Fruit fly (Drosophila melanogaster) whole organism, embryonic: Measurements from ENCODE around the gene CG5892.
A peak's percentile ranks its signal among the peaks of the same experiment; 100 is the strongest.

ENCODE experiments used
- Atf6 ChIP-seq: fragments of 200-800 bp; sonication (Bioruptor generic); IDR thresholded peaks from 2 replicates; pipeline ENCODE4 v1.3.6; 2022; ENCODE audit warnings: missing biosample characterization, missing genetic modification characterization
- CG10147 ChIP-seq: fragments of 200-800 bp; sonication (Bioruptor generic); optimal IDR thresholded peaks from 2 replicates; lab custom pipeline; 2019; ENCODE audit warnings: missing biosample characterization, mild to moderate bottlenecking, missing genetic modification characterization, moderate library complexity
- CG10654 ChIP-seq: fragments of 200-800 bp; sonication (Bioruptor generic); optimal IDR thresholded peaks from 2 replicates; lab custom pipeline; 2016; ENCODE audit warnings: missing biosample characterization, missing genetic modification characterization
- CG13894 ChIP-seq: fragments of 200-800 bp; sonication (Bioruptor generic); optimal IDR thresholded peaks from 3 replicates; lab custom pipeline; 2018; ENCODE audit warnings: missing biosample characterization, mild to moderate bottlenecking, missing genetic modification characterization, moderate library complexity
- CG15011 ChIP-seq: fragments of 200-800 bp; sonication (Bioruptor generic); optimal IDR thresholded peaks from 3 replicates; lab custom pipeline; 2018; ENCODE audit warnings: missing biosample characterization, mild to moderate bottlenecking, missing genetic modification characterization
- CG16779 ChIP-seq: fragments of 200-800 bp; sonication (Bioruptor generic); IDR thresholded peaks from 2 replicates; pipeline ENCODE4 v1.3.6; 2022; ENCODE audit warnings: missing biosample characterization, missing genetic modification characterization
- CG2889 ChIP-seq: fragments of 200-800 bp; sonication (Bioruptor generic); IDR thresholded peaks from 3 replicates; pipeline ENCODE4 v1.3.6; 2022; ENCODE audit warnings: missing biosample characterization, missing genetic modification characterization
- CG30431 ChIP-seq: fragments of 200-800 bp; sonication (Bioruptor generic); optimal IDR thresholded peaks from 2 replicates; lab custom pipeline; 2017; ENCODE audit warnings: missing biosample characterization, missing genetic modification characterization
- CG32767 ChIP-seq: fragments of 200-800 bp; sonication (Bioruptor generic); IDR thresholded peaks from 2 replicates; pipeline ENCODE4 v1.3.6; 2022; ENCODE audit warnings: missing biosample characterization, missing genetic modification characterization
- CG34376 ChIP-seq: fragments of 200-800 bp; sonication (Bioruptor generic); optimal IDR thresholded peaks from 2 replicates; lab custom pipeline; 2018; ENCODE audit warnings: missing biosample characterization, mild to moderate bottlenecking, missing genetic modification characterization
- CG4617 ChIP-seq: fragments of 200-800 bp; sonication (Bioruptor generic); optimal IDR thresholded peaks from 3 replicates; lab custom pipeline; 2016; ENCODE audit warnings: missing biosample characterization, missing genetic modification characterization, borderline replicate concordance
- CG4707 ChIP-seq: fragments of 200-800 bp; sonication (Bioruptor generic); optimal IDR thresholded peaks from 2 replicates; lab custom pipeline; 2018; ENCODE audit warnings: missing biosample characterization, mild to moderate bottlenecking, missing genetic modification characterization, moderate library complexity
- CG4730 ChIP-seq: fragments of 200-800 bp; sonication (Bioruptor generic); IDR thresholded peaks from 2 replicates; pipeline ENCODE4 v1.3.6; 2022; ENCODE audit warnings: missing biosample characterization, missing genetic modification characterization
- CG4820 ChIP-seq: fragments of 200-800 bp; sonication (Bioruptor generic); optimal IDR thresholded peaks from 3 replicates; lab custom pipeline; 2016; ENCODE audit warnings: missing biosample characterization, missing genetic modification characterization
- CG5180 ChIP-seq: fragments of 200-800 bp; sonication (Bioruptor generic); optimal IDR thresholded peaks from 3 replicates; lab custom pipeline; 2017; ENCODE audit warnings: missing biosample characterization, missing genetic modification characterization, mild to moderate bottlenecking, moderate library complexity, missing genetic modification reagents
- CG5245 ChIP-seq: fragments of 200-800 bp; sonication (Bioruptor generic); optimal IDR thresholded peaks from 3 replicates; lab custom pipeline; 2016; ENCODE audit warnings: missing biosample characterization, missing genetic modification characterization
- CG6175 ChIP-seq: fragments of 200-800 bp; sonication (Bioruptor generic); IDR thresholded peaks from 3 replicates; pipeline ENCODE4 v1.3.6; 2022; ENCODE audit warnings: missing biosample characterization, missing genetic modification characterization
- CG6683 ChIP-seq: fragments of 200-800 bp; sonication (Bioruptor generic); optimal IDR thresholded peaks from 2 replicates; lab custom pipeline; 2017; ENCODE audit warnings: missing biosample characterization, mild to moderate bottlenecking, missing genetic modification characterization, missing genetic modification reagents
- CG9817 ChIP-seq: fragments of 200-800 bp; sonication (Bioruptor generic); optimal IDR thresholded peaks from 2 replicates; lab custom pipeline; 2018; ENCODE audit warnings: missing biosample characterization, mild to moderate bottlenecking, missing genetic modification characterization, moderate library complexity
- D19A ChIP-seq: fragments of 200-800 bp; optimal IDR thresholded peaks from 3 replicates; lab custom pipeline; 2019; ENCODE audit warnings: missing biosample characterization, mild to moderate bottlenecking, missing genetic modification characterization, moderate library complexity
- Dfd ChIP-seq, 2 experiments: fragments of >200 bp; optimal IDR thresholded peaks; 2 replicates each; lab custom pipeline; 2017; ENCODE audit warnings: missing biosample characterization in 2 of 2, missing genetic modification characterization in 2 of 2
- Optix ChIP-seq: fragments of 200-800 bp; sonication (Bioruptor generic); IDR thresholded peaks from 3 replicates; pipeline ENCODE4 v1.3.6; 2022; ENCODE audit warnings: missing biosample characterization, missing genetic modification characterization
- Pdp1 ChIP-seq, 2 experiments: fragments of 200-800 bp; sonication (Bioruptor generic); optimal IDR thresholded peaks; 3 replicates each; lab custom pipeline; 2016; ENCODE audit warnings: missing biosample characterization in 2 of 2, missing genetic modification characterization in 2 of 2, mild to moderate bottlenecking in 1 of 2, moderate library complexity in 1 of 2
- Sox100B ChIP-seq: fragments of 200-800 bp; sonication (Bioruptor generic); optimal IDR thresholded peaks from 3 replicates; lab custom pipeline; 2018; ENCODE audit warnings: missing biosample characterization, mild to moderate bottlenecking, missing genetic modification characterization
- Taf1 ChIP-seq: fragments of 200-800 bp; sonication (Bioruptor generic); IDR thresholded peaks from 2 replicates; pipeline ENCODE4 v1.3.6; 2022; ENCODE audit warnings: missing biosample characterization, missing genetic modification characterization
- YL-1 ChIP-seq: fragments of 200-800 bp; sonication (Bioruptor generic); optimal IDR thresholded peaks from 3 replicates; lab custom pipeline; 2017; ENCODE audit warnings: missing biosample characterization, mild to moderate bottlenecking, missing genetic modification characterization
- ato ChIP-seq: fragments of 200-800 bp; sonication (Bioruptor generic); IDR thresholded peaks from 2 replicates; pipeline ENCODE4 v1.3.6; 2022; ENCODE audit warnings: missing biosample characterization, missing genetic modification characterization; ENCODE audit not compliant: partially characterized antibody
- exex ChIP-seq: fragments of 200-800 bp; sonication (Bioruptor generic); optimal IDR thresholded peaks from 4 replicates; lab custom pipeline; 2018; ENCODE audit warnings: missing biosample characterization, mild to moderate bottlenecking, missing genetic modification characterization, moderate library complexity
- fd64A ChIP-seq: fragments of 200-800 bp; sonication (Bioruptor generic); optimal IDR thresholded peaks from 3 replicates; lab custom pipeline; 2018; ENCODE audit warnings: missing biosample characterization, mild to moderate bottlenecking, missing genetic modification characterization
- gem ChIP-seq: fragments of 200-800 bp; sonication (Bioruptor generic); optimal IDR thresholded peaks from 2 replicates; lab custom pipeline; 2019; ENCODE audit warnings: missing biosample characterization, mild to moderate bottlenecking, missing genetic modification characterization, moderate library complexity
- grn ChIP-seq: fragments of 200-800 bp; sonication (Bioruptor generic); optimal IDR thresholded peaks from 3 replicates; lab custom pipeline; 2017; ENCODE audit warnings: missing biosample characterization, missing genetic modification characterization
- h ChIP-seq: fragments of >200 bp; optimal IDR thresholded peaks from 2 replicates; lab custom pipeline; 2017
- ind ChIP-seq: fragments of 200-800 bp; sonication (Bioruptor generic); optimal IDR thresholded peaks from 3 replicates; lab custom pipeline; 2016; ENCODE audit warnings: missing biosample characterization, missing genetic modification characterization
- kay ChIP-seq: fragments of 200-800 bp; sonication (Bioruptor generic); optimal IDR thresholded peaks from 2 replicates; lab custom pipeline; 2016; ENCODE audit warnings: missing biosample characterization, missing genetic modification characterization
- lbe ChIP-seq: fragments of 200-800 bp; sonication (Bioruptor generic); optimal IDR thresholded peaks from 2 replicates; lab custom pipeline; 2016; ENCODE audit warnings: missing biosample characterization, mild to moderate bottlenecking, missing genetic modification characterization
- mirr ChIP-seq: fragments of 200-800 bp; sonication (Bioruptor generic); optimal IDR thresholded peaks from 3 replicates; lab custom pipeline; 2018; ENCODE audit warnings: missing biosample characterization, mild to moderate bottlenecking, missing genetic modification characterization
- nau ChIP-seq: fragments of 200-800 bp; sonication (Bioruptor generic); optimal IDR thresholded peaks from 3 replicates; lab custom pipeline; 2017; ENCODE audit warnings: missing biosample characterization, mild to moderate bottlenecking, missing genetic modification characterization, missing genetic modification reagents
- nom ChIP-seq: fragments of 200-800 bp; sonication (Bioruptor generic); optimal IDR thresholded peaks from 2 replicates; lab custom pipeline; 2017; ENCODE audit warnings: missing biosample characterization, missing genetic modification characterization, mild to moderate bottlenecking, moderate library complexity, missing genetic modification reagents
- p53 ChIP-seq: fragments of 200-800 bp; sonication (Bioruptor generic); optimal IDR thresholded peaks from 2 replicates; lab custom pipeline; 2016; ENCODE audit warnings: missing biosample characterization, missing genetic modification characterization
- pros ChIP-seq: fragments of 200-800 bp; sonication (Bioruptor generic); optimal IDR thresholded peaks from 3 replicates; lab custom pipeline; 2019; ENCODE audit warnings: missing biosample characterization, mild to moderate bottlenecking, missing genetic modification characterization, moderate library complexity
- scrt ChIP-seq: fragments of 200-800 bp; sonication (Bioruptor generic); optimal IDR thresholded peaks from 2 replicates; lab custom pipeline; 2018; ENCODE audit warnings: missing biosample characterization, mild to moderate bottlenecking, missing genetic modification characterization, moderate library complexity
- sens ChIP-seq: fragments of 200-800 bp; sonication (Bioruptor generic); peaks from one replicate; lab custom pipeline; 2016; ENCODE audit warnings: missing biosample characterization, missing genetic modification characterization
- so ChIP-seq: fragments of 200-800 bp; sonication (Bioruptor generic); IDR thresholded peaks from 3 replicates; pipeline ENCODE4 v1.3.6; 2022; ENCODE audit warnings: missing biosample characterization, missing genetic modification characterization
- stwl ChIP-seq: fragments of 200-800 bp; sonication (Bioruptor generic); optimal IDR thresholded peaks from 3 replicates; lab custom pipeline; 2018; ENCODE audit warnings: missing biosample characterization, mild to moderate bottlenecking, missing genetic modification characterization, moderate library complexity
- tll ChIP-seq, 2 experiments: fragments of 200-800 bp in 1 of 2; fragments of >200 bp in 1 of 2; sonication (Bioruptor generic) in 1 of 2; optimal IDR thresholded peaks; 2 replicates each; lab custom pipeline; 2017 to 2019; ENCODE audit warnings: missing biosample characterization in 2 of 2, missing genetic modification characterization in 2 of 2, mild to moderate bottlenecking in 1 of 2, moderate library complexity in 1 of 2
- vfl ChIP-seq: fragments of 200-800 bp; sonication (Bioruptor generic); optimal IDR thresholded peaks from 2 replicates; lab custom pipeline; 2016; ENCODE audit warnings: missing biosample characterization, missing genetic modification characterization
- vvl ChIP-seq: fragments of 200-800 bp; sonication (Bioruptor generic); IDR thresholded peaks from 2 replicates; pipeline ENCODE4 v1.3.6; 2022; ENCODE audit warnings: missing biosample characterization, missing genetic modification characterization
- wek ChIP-seq: fragments of 200-800 bp; sonication (Bioruptor generic); optimal IDR thresholded peaks from 3 replicates; lab custom pipeline; 2018; ENCODE audit warnings: missing biosample characterization, mild to moderate bottlenecking, missing genetic modification characterization, moderate library complexity
- zen2 ChIP-seq: fragments of 200-800 bp; sonication (Bioruptor generic); IDR thresholded peaks from 3 replicates; pipeline ENCODE4 v1.3.6; 2022; ENCODE audit warnings: missing biosample characterization, missing genetic modification characterization; ENCODE audit not compliant: partially characterized antibody

The CG5892 gene

DNA sequence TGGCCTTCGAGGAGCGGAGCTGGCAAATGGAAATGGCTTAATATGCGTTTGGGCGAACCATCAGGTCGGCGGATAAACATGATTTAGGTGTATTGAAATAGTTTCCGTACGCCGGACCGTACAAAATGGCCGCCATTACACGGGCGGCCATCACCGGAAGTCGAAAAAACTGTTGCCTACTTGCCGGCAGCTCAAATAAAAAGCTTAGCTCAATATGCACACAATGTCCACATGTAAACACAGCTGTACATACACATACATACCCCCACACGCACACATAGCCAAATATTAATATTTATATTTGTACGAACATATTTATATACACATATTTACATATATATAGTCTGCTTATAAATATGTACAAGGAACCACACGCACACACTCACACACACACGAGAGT lies 20.8 kb downstream of the CG5892 start (continued):
- TF ChIP-seq CG16779 (GFP tag; lab: Robert Waterston, UW), result no peak
- no peak for TF ChIP-seq tll (GFP tag; optimal IDR thresholded peaks at IDR 0.05; lab: Kevin White, UChicago)
- no peak for TF ChIP-seq D19A (tag; lab: Kevin White, UChicago)
- no peak for TF ChIP-seq lbe (GFP tag; lab: Kevin White, UChicago)
- TF ChIP-seq ind, result no peak
- TF ChIP-seq p53 (GFP tag; lab: Kevin White, UChicago), result no peak
- TF ChIP-seq CG2889 (GFP tag; lab: Robert Waterston, UW), result no peak
- TF ChIP-seq Dfd (GFP tag; optimal IDR thresholded peaks at IDR 0.05; lab: Kevin White, UChicago), result no peak
- TF ChIP-seq so (GFP tag; lab: Robert Waterston, UW), result 0 out of 3 replicates have a peak, but pooled peaks have one; percentile 35
- no peak for TF ChIP-seq nau (GFP tag; lab: Kevin White, UChicago)
- no peak for TF ChIP-seq zen2 (GFP tag; lab: Robert Waterston, UW)
- no peak; the same call in 1 of the 2 replicates for TF ChIP-seq CG4730 (GFP tag; lab: Robert Waterston, UW)
- TF ChIP-seq CG32767, result peak; percentile 60; the same call in 1 of the 2 replicates
- no peak for TF ChIP-seq Taf1 (GFP tag; lab: Robert Waterston, UW)
- TF ChIP-seq CG30431 (GFP tag; lab: Kevin White, UChicago), result no peak
- TF ChIP-seq CG10147 (GFP tag; lab: Kevin White, UChicago), result no peak
- TF ChIP-seq CG6175 (GFP tag; lab: Robert Waterston, UW), result no peak
- no peak for TF ChIP-seq stwl (tag; lab: Kevin White, UChicago)
- no peak for TF ChIP-seq CG4820 (GFP tag; lab: Kevin White, UChicago)
- no peak for TF ChIP-seq vfl (GFP tag; lab: Kevin White, UChicago)
- peak; percentile 31 for TF ChIP-seq CG4707 (GFP tag; lab: Kevin White, UChicago)
- no peak for TF ChIP-seq ato (GFP tag; lab: Robert Waterston, UW)
- no peak for TF ChIP-seq CG5245 (GFP tag; lab: Kevin White, UChicago)
- TF ChIP-seq CG9817 (tag; lab: Kevin White, UChicago), result no peak
- TF ChIP-seq CG15011 (GFP tag; lab: Kevin White, UChicago), result peak; percentile 3
- TF ChIP-seq h, result no peak
- TF ChIP-seq CG6683, result no peak

DNA sequence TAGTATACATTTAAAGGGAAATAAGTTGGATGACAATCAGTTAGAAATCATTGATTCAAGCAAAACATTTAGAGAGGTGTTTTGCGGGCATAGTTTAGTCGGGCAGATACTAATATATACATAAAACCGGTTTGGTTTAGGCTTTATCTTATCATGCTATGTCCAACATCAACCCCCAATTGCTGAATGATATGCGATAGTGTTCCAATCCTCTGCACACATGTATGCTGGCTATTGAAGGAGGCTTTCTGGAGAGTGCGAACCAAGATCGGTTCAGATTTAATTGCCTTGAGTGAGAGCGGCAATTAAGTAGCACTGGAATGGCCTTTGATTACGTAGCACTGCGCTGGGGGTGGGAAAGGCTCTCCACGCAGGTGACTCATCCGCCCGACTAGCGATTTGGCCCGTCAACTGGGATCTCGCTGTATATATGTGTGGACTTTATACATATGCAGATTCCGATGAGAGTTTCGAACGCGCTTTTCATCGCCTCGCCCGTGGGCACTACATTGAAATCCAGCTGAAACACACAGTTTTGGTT lies 25.6 kb downstream of the CG5892 start:
- TF ChIP-seq exex (tag; lab: Kevin White, UChicago), result peak; percentile 53
- TF ChIP-seq kay (GFP tag; lab: Kevin White, UChicago), result peak; percentile 21
- TF ChIP-seq wek (GFP tag; lab: Kevin White, UChicago), result no peak
- TF ChIP-seq Taf1 (GFP tag; lab: Robert Waterston, UW), result no peak
- TF ChIP-seq Optix (GFP tag; lab: Robert Waterston, UW), result 0 out of 3 replicates have a peak, but pooled peaks have one; percentile 29
- TF ChIP-seq CG10654 (GFP tag; lab: Kevin White, UChicago), result no peak
- peak; percentile 81 for TF ChIP-seq nom (GFP tag; lab: Kevin White, UChicago)
- peak; percentile 56 for TF ChIP-seq CG34376 (GFP tag; lab: Kevin White, UChicago)
- TF ChIP-seq scrt (GFP tag; lab: Kevin White, UChicago), result no peak
- peak; percentile 22 for TF ChIP-seq gem (tag; lab: Kevin White, UChicago)
- no peak for TF ChIP-seq YL-1 (GFP tag; lab: Kevin White, UChicago)
- no peak for TF ChIP-seq Sox100B (GFP tag; lab: Kevin White, UChicago)
- TF ChIP-seq mirr (GFP tag; lab: Kevin White, UChicago), result peak; percentile 78
- peak; percentile 60 for TF ChIP-seq sens (GFP tag; lab: Kevin White, UChicago)
- no peak for TF ChIP-seq CG4617
- no peak for TF ChIP-seq CG13894 (tag; lab: Kevin White, UChicago)
- TF ChIP-seq Pdp1 (GFP tag; optimal IDR thresholded peaks at IDR 0.05; lab: Kevin White, UChicago), result peak in 1 of 2 experiments; percentile 41
- peak; percentile 55 for TF ChIP-seq CG5180 (GFP tag; lab: Kevin White, UChicago)
- TF ChIP-seq Atf6, result 0 out of 2 replicates have a peak, but pooled peaks have one; percentile 19
- TF ChIP-seq vvl (GFP tag; lab: Robert Waterston, UW), result 0 out of 2 replicates have a peak, but pooled peaks have one; percentile 20
- no peak for TF ChIP-seq fd64A
- no peak for TF ChIP-seq CG10147 (GFP tag; lab: Kevin White, UChicago)
- peak; percentile 42 for TF ChIP-seq grn
- peak; percentile 29 for TF ChIP-seq pros
